Fruit fly (Drosophila melanogaster): ENCODE measurements around the gene Reph.
A peak's percentile ranks its signal among the peaks of the same experiment; 100 is the strongest.

Gene Reph

dm6 chr2L:3765194-3765593 is 38.2 kb upstream of the Reph start, which contains the start of gene CG43703:
Gene CG43703, plus strand, starts transcription at chr2L:3765494.
- TF ChIP-seq NC2β (GFP tag; optimal IDR thresholded peaks at IDR 0.05) (no peak), D (optimal IDR thresholded peaks at IDR 0.05) (no peak), D (GFP tag; optimal IDR thresholded peaks at IDR 0.05) (no peak), Med (GFP tag) (peak; percentile 0)

DNA sequence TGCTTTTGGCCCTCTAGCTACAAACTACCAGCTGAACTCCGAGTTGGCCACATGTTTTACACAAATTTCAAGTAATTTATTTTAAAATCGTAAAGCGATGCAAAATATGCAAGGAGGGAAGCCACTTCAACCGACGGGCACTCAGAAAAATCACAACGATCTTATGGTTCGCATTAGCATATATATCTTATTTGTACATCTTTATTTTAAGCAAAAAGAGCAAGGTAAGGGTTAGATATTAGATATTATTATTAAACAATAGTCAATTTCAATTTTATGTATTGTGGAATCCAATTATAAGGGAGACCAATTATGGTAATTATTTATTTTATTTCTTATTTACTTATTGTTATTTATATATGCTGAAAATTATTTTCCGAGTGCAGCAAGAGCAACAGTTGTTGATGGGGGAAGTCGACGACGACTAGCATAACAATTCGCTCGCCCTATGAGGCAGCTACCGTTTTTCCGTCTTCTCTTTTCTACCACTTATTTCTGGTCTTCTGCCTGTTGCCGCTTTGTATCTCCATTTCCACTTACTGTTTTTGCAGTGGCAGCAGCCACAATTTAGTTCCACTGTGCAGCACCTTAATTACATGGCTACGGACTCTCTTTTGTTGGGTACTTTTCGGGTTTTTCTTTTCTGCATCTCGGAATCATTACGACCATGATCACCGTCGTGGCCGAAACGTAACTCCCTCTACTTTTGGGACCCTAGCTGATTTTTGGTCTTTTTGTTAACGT is 33.5 kb upstream of the Reph start:
- peak; percentile 63 for TF ChIP-seq CG9727 (GFP tag; optimal IDR thresholded peaks at IDR 0.05)
- TF ChIP-seq CG10959 (GFP tag; IDR thresholded peaks at IDR 0.05), result no peak
- peak; percentile 13 for TF ChIP-seq CG2202 (tag; optimal IDR thresholded peaks at IDR 0.05)
- peak; percentile 65 for TF ChIP-seq gcm (GFP tag; optimal IDR thresholded peaks at IDR 0.05)
- peak; percentile 51 for TF ChIP-seq CG30403 (GFP tag; optimal IDR thresholded peaks at IDR 0.05)
- peak; percentile 11 for TF ChIP-seq CG5245 (GFP tag; optimal IDR thresholded peaks at IDR 0.05)
- TF ChIP-seq dmrt99B (tag; optimal IDR thresholded peaks at IDR 0.05), result peak; percentile 79
- TF ChIP-seq CG6854 (GFP tag; optimal IDR thresholded peaks at IDR 0.05), result no peak
- TF ChIP-seq CG2712 (tag; optimal IDR thresholded peaks at IDR 0.05), result peak; percentile 85
- no peak for TF ChIP-seq CrebB (tag; optimal IDR thresholded peaks at IDR 0.05)
- TF ChIP-seq ATbp (GFP tag; optimal IDR thresholded peaks at IDR 0.05), result peak; percentile 55
- no peak for TF ChIP-seq p53 (GFP tag; optimal IDR thresholded peaks at IDR 0.05)
- TF ChIP-seq nau (GFP tag; optimal IDR thresholded peaks at IDR 0.05), result no peak
- TF ChIP-seq CoRest (tag; optimal IDR thresholded peaks at IDR 0.05), result peak; percentile 62
- TF ChIP-seq ken (GFP tag; IDR thresholded peaks at IDR 0.05), result no peak
- peak; percentile 46 for TF ChIP-seq CG3407 (GFP tag; optimal IDR thresholded peaks at IDR 0.05)
- TF ChIP-seq CG8359 (GFP tag; optimal IDR thresholded peaks at IDR 0.05; ENCODE audit: borderline replicate concordance), result peak; percentile 1
- TF ChIP-seq CG5180 (GFP tag; optimal IDR thresholded peaks at IDR 0.05), result peak; percentile 49
- TF ChIP-seq CG8478 (optimal IDR thresholded peaks at IDR 0.05), result no peak
- peak; percentile 66 for TF ChIP-seq Xrp1 (GFP tag; IDR thresholded peaks at IDR 0.05)
- peak; percentile 18 for TF ChIP-seq CG1602 (GFP tag; optimal IDR thresholded peaks at IDR 0.05)
- peak; percentile 23 for TF ChIP-seq Chrac-16 (GFP tag; optimal IDR thresholded peaks at IDR 0.05)
- TF ChIP-seq Xbp1 (GFP tag; optimal IDR thresholded peaks at IDR 0.05), result peak; percentile 54
- peak; percentile 18 for TF ChIP-seq CG6813 (GFP tag; optimal IDR thresholded peaks at IDR 0.05)
- TF ChIP-seq Sox102F (GFP tag; optimal IDR thresholded peaks at IDR 0.05), result peak; percentile 79
- peak; percentile 65 for TF ChIP-seq unpg (GFP tag; optimal IDR thresholded peaks at IDR 0.05)
- no peak for TF ChIP-seq Rx (GFP tag; IDR thresholded peaks at IDR 0.05)
- TF ChIP-seq CG12104 (GFP tag; optimal IDR thresholded peaks at IDR 0.05), result peak; percentile 28
- TF ChIP-seq CG17612 (GFP tag; IDR thresholded peaks at IDR 0.05), result no peak
- TF ChIP-seq dysf (GFP tag; IDR thresholded peaks at IDR 0.05), result 0 out of 3 replicates have a peak, but pooled peaks have one; percentile 46
- TF ChIP-seq vvl (GFP tag; IDR thresholded peaks at IDR 0.05), result peak; percentile 83
- TF ChIP-seq GATAe (GFP tag; conservative IDR thresholded peaks at IDR 0.05), result no peak
- TF ChIP-seq gce (GFP tag; IDR thresholded peaks at IDR 0.05), result no peak
- peak in 1 of 2 experiments; percentile 53 for TF ChIP-seq Hr78 (GFP tag; optimal IDR thresholded peaks at IDR 0.05)
- peak; percentile 25 for TF ChIP-seq CG15011 (GFP tag; optimal IDR thresholded peaks at IDR 0.05)
- TF ChIP-seq pan (optimal IDR thresholded peaks at IDR 0.05), result no peak
- TF ChIP-seq pan (GFP tag; optimal IDR thresholded peaks at IDR 0.05 in 1 of 2, IDR thresholded peaks at IDR 0.05 in 1 of 2), result peak in 1 of 2 experiments; percentile 6
- TF ChIP-seq CG5953 (GFP tag; IDR thresholded peaks at IDR 0.05), result no peak
- peak; percentile 78 for TF ChIP-seq nmo (GFP tag; optimal IDR thresholded peaks at IDR 0.05)
- TF ChIP-seq CG12769 (tag; optimal IDR thresholded peaks at IDR 0.05), result no peak
- TF ChIP-seq CG13296 (GFP tag; optimal IDR thresholded peaks at IDR 0.05), result peak; percentile 34
- no peak for TF ChIP-seq jumu (GFP tag; optimal IDR thresholded peaks at IDR 0.05)
- TF ChIP-seq CG30431 (GFP tag; optimal IDR thresholded peaks at IDR 0.05), result peak; percentile 21
- TF ChIP-seq sqz (GFP tag; optimal IDR thresholded peaks at IDR 0.05), result peak; percentile 34
